Worm (Caenorhabditis elegans) whole organism, midembryonic: ENCODE data around the gene fbxa-116.

Experiments
- T22C8.4 ChIP-seq: fragments of 200-800 bp; sonication (Bioruptor generic); IDR thresholded peaks from 2 replicates; pipeline ENCODE4 v1.3.6; 2022; ENCODE audit warnings: missing genetic modification characterization, missing compliant biosample characterization
- cog-1 ChIP-seq: sonication (generic microtip); optimal IDR thresholded peaks from 2 replicates; lab custom pipeline; 2016; ENCODE audit warnings: missing genetic modification characterization, missing compliant biosample characterization
- flt-1 ChIP-seq: fragments of 200-800 bp; sonication (Bioruptor generic); IDR thresholded peaks from 2 replicates; pipeline ENCODE4 v1.3.6; 2022; ENCODE audit warnings: missing genetic modification characterization, missing compliant biosample characterization
- klf-2 ChIP-seq: fragments of 200-800 bp; sonication (Bioruptor generic); conservative IDR thresholded peaks from 2 replicates; pipeline ENCODE4 v1.3.6; 2022; ENCODE audit warnings: missing genetic modification reagents, missing genetic modification characterization, missing compliant biosample characterization
- med-1 ChIP-seq: sonication (generic microtip); optimal IDR thresholded peaks from 2 replicates; lab custom pipeline; 2017; ENCODE audit warnings: missing genetic modification characterization, mild to moderate bottlenecking, missing compliant biosample characterization, antibody characterized with exemption, missing genetic modification reagents; ENCODE audit not compliant: insufficient read depth
- ref-1 ChIP-seq: fragments of 200-800 bp; sonication (Bioruptor generic); conservative IDR thresholded peaks from 2 replicates; pipeline ENCODE4 v1.3.6; 2022; ENCODE audit warnings: missing genetic modification reagents, missing genetic modification characterization, missing compliant biosample characterization
- tab-1 ChIP-seq: fragments of 200-800 bp; sonication (Bioruptor generic); IDR thresholded peaks from 2 replicates; pipeline ENCODE4 v1.3.6; 2022; ENCODE audit warnings: missing genetic modification characterization, missing compliant biosample characterization
- ztf-23 ChIP-seq: fragments of 200-800 bp; sonication (Bioruptor generic); IDR thresholded peaks from 2 replicates; pipeline ENCODE4 v1.3.6; 2022; ENCODE audit warnings: missing genetic modification reagents, missing genetic modification characterization, missing compliant biosample characterization
- ztf-29 ChIP-seq: fragments of 200-800 bp; sonication (Bioruptor generic); IDR thresholded peaks from 2 replicates; pipeline ENCODE4 v1.3.6; 2022; ENCODE audit warnings: missing genetic modification reagents, missing genetic modification characterization, missing compliant biosample characterization

fbxa-116 gene

ce11 chrV:20188790-20189189 lies at the start of gene fbxa-116:
TSS of gene fbxa-116 (minus strand) at chrV:20188890.
- TF ChIP-seq ref-1 (GFP tag; lab: Robert Waterston, UW) (no peak), klf-2 (GFP tag; lab: Robert Waterston, UW) (no peak), cog-1 (tag; lab: Kevin White, UChicago) (no peak), med-1 (GFP tag; lab: Kevin White, UChicago) (no peak), ztf-23 (GFP tag; lab: Robert Waterston, UW) (no peak)

DNA sequence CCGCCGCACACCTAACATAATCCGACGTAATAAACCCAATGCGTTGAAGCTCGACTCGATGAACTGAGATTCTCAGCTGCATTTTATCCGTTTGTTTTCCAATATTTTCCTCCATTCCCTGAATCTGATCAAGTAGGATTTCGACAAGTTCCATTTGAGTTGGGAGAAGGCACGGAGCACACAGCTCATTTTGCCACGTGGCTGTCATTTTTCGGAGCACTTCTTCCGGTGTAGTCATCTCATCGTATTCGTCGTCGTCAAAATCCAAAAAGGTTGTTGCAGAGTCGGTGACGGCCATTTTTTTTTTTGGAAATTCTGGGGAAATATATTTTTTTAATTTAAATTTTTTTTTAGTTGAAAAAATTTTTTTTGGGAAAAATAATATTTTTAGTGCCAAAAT lies 48.7 kb upstream of the fbxa-116 start, which contains the start of gene sld-5:
Gene sld-5 (minus strand): TSS at position 317 of the 400 bp plus-strand sequence.
- TF ChIP-seq tab-1 (GFP tag; lab: Robert Waterston, UW) (no peak), med-1 (GFP tag; lab: Kevin White, UChicago) (no peak), ref-1 (GFP tag; lab: Robert Waterston, UW) (no peak), flt-1 (no peak)

ce11 chrV:20235231-20235630 lies 46.5 kb upstream of the fbxa-116 start:
- TF ChIP-seq ref-1 (GFP tag; lab: Robert Waterston, UW): no peak
- no peak for TF ChIP-seq flt-1
- TF ChIP-seq cog-1 (tag; lab: Kevin White, UChicago): no peak
- no peak for TF ChIP-seq med-1 (GFP tag; lab: Kevin White, UChicago)
- TF ChIP-seq ztf-29 (GFP tag; lab: Robert Waterston, UW): no peak
- TF ChIP-seq ztf-23 (GFP tag; lab: Robert Waterston, UW): no peak
- no peak for TF ChIP-seq klf-2 (GFP tag; lab: Robert Waterston, UW)
- no peak for TF ChIP-seq T22C8.4
- TF ChIP-seq tab-1 (GFP tag; lab: Robert Waterston, UW): no peak

ce11 chrV:20234439-20234838 lies 45.7 kb upstream of the fbxa-116 start:
- 0 out of 2 replicates have a peak, but pooled peaks have one; percentile 4 for TF ChIP-seq flt-1
- TF ChIP-seq ztf-23 (GFP tag; lab: Robert Waterston, UW): no peak

DNA sequence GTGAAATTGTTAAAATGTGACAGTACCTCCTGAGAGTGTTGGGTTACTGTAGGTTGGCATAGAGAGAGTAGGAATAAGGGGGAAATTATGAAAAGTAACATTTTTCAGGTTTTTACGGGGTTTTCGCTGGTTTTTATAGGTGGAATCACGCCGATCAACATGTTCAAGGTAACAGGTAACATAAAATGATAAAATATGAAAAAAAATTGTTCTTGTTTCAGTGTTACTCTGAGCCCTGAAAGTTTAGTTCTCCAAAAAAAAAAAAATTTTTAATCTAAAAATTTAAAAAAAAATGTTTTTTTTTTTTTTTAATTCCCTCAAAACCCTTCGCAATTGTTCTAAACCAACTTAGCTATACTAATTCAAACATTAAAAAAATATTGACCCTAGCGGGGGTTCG lies 45.1 kb upstream of the fbxa-116 start, which contains the start of gene Y113G7B.15:
Gene Y113G7B.15 (minus strand): TSS at position 101 of the 400 bp plus-strand sequence.
- no peak for TF ChIP-seq tab-1 (GFP tag; lab: Robert Waterston, UW)
- TF ChIP-seq med-1 (GFP tag; lab: Kevin White, UChicago): no peak
- TF ChIP-seq flt-1: no peak
- no peak for TF ChIP-seq klf-2 (GFP tag; lab: Robert Waterston, UW)
- no peak for TF ChIP-seq ref-1 (GFP tag; lab: Robert Waterston, UW)
- TF ChIP-seq cog-1 (tag; lab: Kevin White, UChicago): no peak
- no peak for TF ChIP-seq T22C8.4
- no peak for TF ChIP-seq ztf-29 (GFP tag; lab: Robert Waterston, UW)
- no peak for TF ChIP-seq ztf-23 (GFP tag; lab: Robert Waterston, UW)

- no peak for TF ChIP-seq med-1 (GFP tag; lab: Kevin White, UChicago)
- TF ChIP-seq ztf-23 (GFP tag; lab: Robert Waterston, UW): no peak
- no peak for TF ChIP-seq T22C8.4
- TF ChIP-seq cog-1 (tag; lab: Kevin White, UChicago): no peak
- no peak for TF ChIP-seq tab-1 (GFP tag; lab: Robert Waterston, UW)
- TF ChIP-seq flt-1: no peak
- TF ChIP-seq ztf-29 (GFP tag; lab: Robert Waterston, UW): no peak
- no peak for TF ChIP-seq ref-1 (GFP tag; lab: Robert Waterston, UW)
- no peak for TF ChIP-seq klf-2 (GFP tag; lab: Robert Waterston, UW)
These were observed 36.6 kb upstream of the fbxa-116 start for ce11 chrV:20225312-20225711.

DNA sequence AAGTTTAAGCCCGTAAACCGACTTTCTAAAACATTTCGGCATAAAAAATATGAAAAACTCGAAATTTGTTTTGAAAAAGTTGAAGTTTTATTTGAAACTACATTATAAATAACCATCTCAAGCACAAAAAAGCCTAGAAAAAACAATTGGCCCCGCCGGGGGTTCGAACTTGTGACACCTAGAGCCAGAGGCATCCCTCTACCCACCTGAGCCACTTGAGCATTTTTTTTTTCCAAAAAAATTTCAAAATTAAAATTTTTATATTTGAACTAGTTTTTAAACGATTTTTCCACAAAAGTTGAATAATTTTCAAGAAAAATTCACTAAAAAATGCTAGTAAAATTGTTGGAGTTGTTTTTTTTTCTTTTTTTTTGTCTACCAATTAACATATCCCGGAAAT lies 35.0 kb upstream of the fbxa-116 start:
- TF ChIP-seq ref-1 (GFP tag; lab: Robert Waterston, UW): no peak
- no peak for TF ChIP-seq med-1 (GFP tag; lab: Kevin White, UChicago)

- TF ChIP-seq ref-1 (GFP tag; lab: Robert Waterston, UW) (no peak), klf-2 (GFP tag; lab: Robert Waterston, UW) (no peak), cog-1 (tag; lab: Kevin White, UChicago) (no peak), ztf-23 (GFP tag; lab: Robert Waterston, UW) (no peak)
These were observed 31.9 kb upstream of the fbxa-116 start for ce11 chrV:20220604-20221003.

ce11 chrV:20215197-20215596 lies 26.5 kb upstream of the fbxa-116 start, which contains the start of gene Y113G7B.11:
TSS of gene Y113G7B.11 (minus strand) at chrV:20215297.
- TF ChIP-seq tab-1 (GFP tag; lab: Robert Waterston, UW) (no peak), ztf-29 (GFP tag; lab: Robert Waterston, UW) (no peak), cog-1 (tag; lab: Kevin White, UChicago) (no peak), klf-2 (GFP tag; lab: Robert Waterston, UW) (no peak), ztf-23 (GFP tag; lab: Robert Waterston, UW) (no peak), T22C8.4 (no peak), ref-1 (GFP tag; lab: Robert Waterston, UW) (no peak)

- TF ChIP-seq klf-2 (GFP tag; lab: Robert Waterston, UW) (no peak), T22C8.4 (no peak), ztf-29 (GFP tag; lab: Robert Waterston, UW) (no peak)
These were observed 24.4 kb upstream of the fbxa-116 start for ce11 chrV:20213097-20213496.

- TF ChIP-seq ztf-23 (GFP tag; lab: Robert Waterston, UW): no peak
- TF ChIP-seq med-1 (GFP tag; lab: Kevin White, UChicago): no peak
- TF ChIP-seq tab-1 (GFP tag; lab: Robert Waterston, UW): no peak
- TF ChIP-seq ztf-29 (GFP tag; lab: Robert Waterston, UW): no peak
- no peak for TF ChIP-seq cog-1 (tag; lab: Kevin White, UChicago)
- TF ChIP-seq klf-2 (GFP tag; lab: Robert Waterston, UW): no peak
- TF ChIP-seq ref-1 (GFP tag; lab: Robert Waterston, UW): no peak
- TF ChIP-seq flt-1: no peak
- TF ChIP-seq T22C8.4: no peak
These were observed 23.9 kb upstream of the fbxa-116 start, which contains the start of gene Y113G7B.12 for ce11 chrV:20212584-20212983. TSS of gene Y113G7B.12 (minus strand) at chrV:20212684.
